Worm (Caenorhabditis elegans) whole organism, young adult: ENCODE data around the gene his-64.

Source experiments
- B0261.1 ChIP-seq: sonication (generic microtip); optimal IDR thresholded peaks from 2 replicates; lab custom pipeline; 2016; ENCODE audit warnings: mild to moderate bottlenecking, missing genetic modification characterization, moderate library complexity, missing compliant biosample characterization
- F39B2.1 ChIP-seq: fragments of 200-800 bp; sonication (Bioruptor generic); IDR thresholded peaks from 2 replicates; pipeline ENCODE4 v1.3.6; 2022; ENCODE audit warnings: missing genetic modification reagents, missing genetic modification characterization, missing compliant biosample characterization
- F55B11.4 ChIP-seq: sonication (generic microtip); optimal IDR thresholded peaks from 2 replicates; lab custom pipeline; 2016; ENCODE audit warnings: missing compliant biosample characterization, missing genetic modification characterization, borderline replicate concordance; ENCODE audit not compliant: insufficient read depth
- T07F8.4 ChIP-seq: sonication (generic microtip); optimal IDR thresholded peaks from 2 replicates; lab custom pipeline; 2016; ENCODE audit warnings: mild to moderate bottlenecking, missing genetic modification characterization, moderate library complexity, missing compliant biosample characterization
- Y53G8AR.9 ChIP-seq: fragments of 200-800 bp; sonication (Bioruptor generic); conservative IDR thresholded peaks from 2 replicates; pipeline ENCODE4 v1.3.6; 2022; ENCODE audit warnings: missing genetic modification reagents, missing genetic modification characterization, missing compliant biosample characterization
- Y95B8A.8 ChIP-seq: fragments of 200-800 bp; sonication (Bioruptor generic); IDR thresholded peaks from 2 replicates; pipeline ENCODE4 v1.3.6; 2022; ENCODE audit warnings: missing genetic modification reagents, missing genetic modification characterization, missing compliant biosample characterization
- akir-1 ChIP-seq: fragments of 200-800 bp; sonication (Bioruptor generic); optimal IDR thresholded peaks from 2 replicates; lab custom pipeline; 2018; ENCODE audit warnings: mild to moderate bottlenecking, missing genetic modification characterization, moderate library complexity, missing compliant biosample characterization
- attf-5 ChIP-seq: fragments of 200-800 bp; sonication (Bioruptor generic); optimal IDR thresholded peaks from 2 replicates; lab custom pipeline; 2018; ENCODE audit warnings: mild to moderate bottlenecking, missing genetic modification characterization, missing compliant biosample characterization
- cebp-1 ChIP-seq, 2 experiments: fragments of 200-800 bp in 1 of 2; sonication (Bioruptor generic) in 1 of 2; sonication (generic microtip) in 1 of 2; IDR thresholded peaks in 1 of 2; optimal IDR thresholded peaks in 1 of 2; 2 replicates each; pipeline versions ENCODE4 v1.3.6 to Lab custom; 2017 to 2022; ENCODE audit warnings: missing compliant biosample characterization in 2 of 2, missing genetic modification characterization in 2 of 2, mild to moderate bottlenecking in 1 of 2, missing genetic modification reagents in 1 of 2, moderate library complexity in 1 of 2
- ceh-100 ChIP-seq: fragments of 200-800 bp; sonication (Bioruptor generic); IDR thresholded peaks from 2 replicates; pipeline ENCODE4 v1.3.6; 2022; ENCODE audit warnings: missing genetic modification reagents, missing genetic modification characterization, missing compliant biosample characterization
- ceh-79 ChIP-seq: sonication (generic microtip); optimal IDR thresholded peaks from 2 replicates; lab custom pipeline; 2017; ENCODE audit warnings: mild to moderate bottlenecking, missing genetic modification characterization, missing compliant biosample characterization
- dox-1 ChIP-seq: fragments of 200-800 bp; sonication (Bioruptor generic); IDR thresholded peaks from 2 replicates; pipeline ENCODE4 v1.3.6; 2022; ENCODE audit warnings: missing genetic modification reagents, missing genetic modification characterization, missing compliant biosample characterization
- dpl-1 ChIP-seq: fragments of 150-350 bp; optimal IDR thresholded peaks from 2 replicates; lab custom pipeline; 2014; ENCODE audit warnings: missing biosample characterization, missing genetic modification reagents, missing genetic modification characterization
- efl-1 ChIP-seq: fragments of 150-350 bp; optimal IDR thresholded peaks from 2 replicates; lab custom pipeline; 2014; ENCODE audit warnings: missing biosample characterization, missing genetic modification reagents, missing genetic modification characterization
- egl-18 ChIP-seq: fragments of 200-800 bp; sonication (Bioruptor generic); IDR thresholded peaks from 2 replicates; pipeline ENCODE4 v1.3.6; 2022; ENCODE audit warnings: missing genetic modification reagents, missing genetic modification characterization, missing compliant biosample characterization
- ekl-4 ChIP-seq: fragments of 200-800 bp; sonication (Bioruptor generic); IDR thresholded peaks from 2 replicates; pipeline ENCODE4 v1.3.6; 2022; ENCODE audit warnings: missing genetic modification reagents, missing genetic modification characterization, missing compliant biosample characterization
- ets-4 ChIP-seq: fragments of 200-800 bp; sonication (Bioruptor generic); optimal IDR thresholded peaks from 2 replicates; lab custom pipeline; 2018; ENCODE audit warnings: mild to moderate bottlenecking, missing genetic modification characterization, missing compliant biosample characterization
- fkh-3 ChIP-seq: sonication (generic microtip); optimal IDR thresholded peaks from 2 replicates; lab custom pipeline; 2016; ENCODE audit warnings: mild to moderate bottlenecking, missing genetic modification characterization, missing compliant biosample characterization
- hlh-26 ChIP-seq: fragments of 200-800 bp; sonication (Bioruptor generic); conservative IDR thresholded peaks from 2 replicates; pipeline ENCODE4 v1.3.6; 2022; ENCODE audit warnings: missing genetic modification reagents, missing genetic modification characterization, missing compliant biosample characterization
- hmg-1.2 ChIP-seq: fragments of 200-800 bp; sonication (Bioruptor generic); IDR thresholded peaks from 2 replicates; pipeline ENCODE4 v1.3.6; 2022; ENCODE audit warnings: missing genetic modification reagents, missing genetic modification characterization, missing compliant biosample characterization
- hrde-1 ChIP-seq: sonication (generic microtip); optimal IDR thresholded peaks from 2 replicates; lab custom pipeline; 2016; ENCODE audit warnings: missing genetic modification characterization, mild to moderate bottlenecking, missing compliant biosample characterization, moderate library complexity, missing genotype, missing genetic modification reagents, borderline replicate concordance
- lag-1 ChIP-seq: fragments of 200-800 bp; sonication (Bioruptor generic); IDR thresholded peaks from 2 replicates; pipeline ENCODE4 v1.3.6; 2022; ENCODE audit warnings: missing genetic modification reagents, missing genetic modification characterization, missing compliant biosample characterization
- let-607 ChIP-seq, 2 experiments: fragments of 200-800 bp in 1 of 2; sonication (Bioruptor generic) in 1 of 2; sonication (generic microtip) in 1 of 2; optimal IDR thresholded peaks; 2 replicates each; lab custom pipeline; 2016 to 2018; ENCODE audit warnings: mild to moderate bottlenecking in 2 of 2, missing compliant biosample characterization in 2 of 2, missing genetic modification characterization in 2 of 2, moderate library complexity in 2 of 2, missing genotype in 1 of 2
- mcd-1 ChIP-seq: fragments of 200-800 bp; sonication (Bioruptor generic); IDR thresholded peaks from 2 replicates; pipeline ENCODE4 v1.3.6; 2022; ENCODE audit warnings: missing genetic modification reagents, missing genetic modification characterization, missing compliant biosample characterization
- mes-4 ChIP-seq: sonication (generic microtip); optimal IDR thresholded peaks from 2 replicates; lab custom pipeline; 2016; ENCODE audit warnings: missing genotype, missing genetic modification characterization, missing compliant biosample characterization
- nhr-80 ChIP-seq: sonication (generic microtip); optimal IDR thresholded peaks from 2 replicates; lab custom pipeline; 2016; ENCODE audit warnings: missing genetic modification characterization, missing compliant biosample characterization
- rpc-1 ChIP-seq, 2 experiments: fragments of 150-350 bp in 1 of 2; sonication (generic microtip) in 1 of 2; optimal IDR thresholded peaks; 2 replicates each; lab custom pipeline; 2014 to 2018; ENCODE audit warnings: missing biosample characterization in 1 of 2, missing genetic modification characterization in 1 of 2, missing genetic modification reagents in 1 of 2, missing genotype in 1 of 2
- sea-2 ChIP-seq: fragments of 200-800 bp; sonication (Bioruptor generic); IDR thresholded peaks from 2 replicates; pipeline ENCODE4 v1.3.6; 2022; ENCODE audit warnings: missing genetic modification characterization, missing compliant biosample characterization
- tbp1 ChIP-seq: fragments of 200-800 bp; sonication (Bioruptor generic); optimal IDR thresholded peaks from 2 replicates; lab custom pipeline; 2018; ENCODE audit warnings: mild to moderate bottlenecking, missing genetic modification characterization, missing compliant biosample characterization
- zim-3 ChIP-seq: sonication (generic microtip); optimal IDR thresholded peaks from 2 replicates; lab custom pipeline; 2017; ENCODE audit warnings: mild to moderate bottlenecking, missing genetic modification characterization, moderate library complexity, missing compliant biosample characterization
- ztf-18 ChIP-seq: sonication (generic microtip); optimal IDR thresholded peaks from 2 replicates; lab custom pipeline; 2016; ENCODE audit warnings: missing genotype, mild to moderate bottlenecking, missing genetic modification characterization, missing compliant biosample characterization

The his-64 gene

ce11 chrIV:11359769-11360168 lies 47.1 kb upstream of the his-64 start, which contains the start of gene klp-12:
Gene klp-12, minus strand, starts transcription at chrIV:11359869.
- no peak for TF ChIP-seq hrde-1 (tag; lab: Kevin White, UChicago)
- no peak for TF ChIP-seq ceh-79 (tag; lab: Kevin White, UChicago)
- TF ChIP-seq tbp1 (GFP tag; lab: Kevin White, UChicago): no peak
- no peak for TF ChIP-seq hlh-26 (GFP tag; lab: Robert Waterston, UW)
- TF ChIP-seq nhr-80: no peak
- TF ChIP-seq ekl-4: no peak
- TF ChIP-seq efl-1: no peak
- TF ChIP-seq sea-2: no peak

ce11 chrIV:11361409-11361808 lies 45.5 kb upstream of the his-64 start, which contains the start of gene T01G1.4:
Gene T01G1.4, minus strand, starts transcription at chrIV:11361509.
- TF ChIP-seq ets-4 (no peak), egl-18 (GFP tag; lab: Robert Waterston, UW) (no peak), dox-1 (GFP tag; lab: Robert Waterston, UW) (no peak), akir-1 (no peak)

DNA sequence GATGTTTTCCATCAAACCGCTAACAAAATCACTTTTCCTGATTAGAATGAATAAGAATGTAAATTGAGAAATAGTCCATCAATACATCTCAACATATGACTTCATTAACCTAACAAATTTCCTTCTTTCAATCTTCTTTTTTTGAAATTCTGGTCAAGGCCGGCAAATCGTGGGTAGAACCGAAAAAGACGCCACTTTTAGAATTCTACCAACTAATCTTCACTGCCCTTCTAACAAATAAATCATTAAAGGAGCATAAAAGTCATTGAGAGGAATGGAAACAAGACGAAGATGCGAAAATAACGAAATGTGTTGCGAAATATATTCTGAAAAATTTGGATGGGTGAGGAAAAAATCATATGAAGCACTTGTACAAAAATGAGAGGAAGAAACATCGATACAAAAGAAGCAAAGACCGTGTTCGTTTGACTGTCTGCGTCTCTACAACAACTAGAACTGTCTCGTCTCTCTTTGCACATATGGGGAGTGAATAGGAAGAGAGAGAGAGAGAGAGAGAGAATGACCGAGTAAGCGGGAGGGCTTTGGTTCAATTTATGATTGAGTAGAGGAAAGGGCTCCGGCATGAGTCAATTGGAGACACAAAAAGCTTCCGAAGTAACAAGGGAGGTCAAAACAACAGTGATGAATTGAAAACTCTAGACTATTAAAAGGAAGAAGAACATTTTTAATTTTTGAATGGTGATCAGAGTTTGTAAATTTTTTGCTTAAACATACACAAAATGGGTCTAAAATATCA lies 42.9 kb upstream of the his-64 start:
- TF ChIP-seq dox-1 (GFP tag; lab: Robert Waterston, UW) (no peak), T07F8.4 (tag; lab: Kevin White, UChicago) (no peak), F39B2.1 (no peak), cebp-1 (GFP tag; IDR thresholded peaks at IDR 0.05; lab: Robert Waterston, UW) (peak; percentile 90), cebp-1 (tag; optimal IDR thresholded peaks at IDR 0.05; lab: Kevin White, UChicago) (peak; percentile 96), ceh-100 (GFP tag; lab: Robert Waterston, UW) (no peak), attf-5 (GFP tag; lab: Kevin White, UChicago) (peak; percentile 28), ztf-18 (no peak), dpl-1 (no peak), mes-4 (no peak), ets-4 (no peak), hmg-1.2 (GFP tag; lab: Robert Waterston, UW) (peak; percentile 87), F55B11.4 (tag; lab: Kevin White, UChicago) (no peak), Y95B8A.8 (no peak), zim-3 (tag; lab: Kevin White, UChicago) (no peak), nhr-80 (peak; percentile 45), lag-1 (GFP tag; lab: Robert Waterston, UW) (no peak), ekl-4 (no peak), fkh-3 (no peak)
- TF ChIP-seq, all 124 proteins: peak for 4

DNA sequence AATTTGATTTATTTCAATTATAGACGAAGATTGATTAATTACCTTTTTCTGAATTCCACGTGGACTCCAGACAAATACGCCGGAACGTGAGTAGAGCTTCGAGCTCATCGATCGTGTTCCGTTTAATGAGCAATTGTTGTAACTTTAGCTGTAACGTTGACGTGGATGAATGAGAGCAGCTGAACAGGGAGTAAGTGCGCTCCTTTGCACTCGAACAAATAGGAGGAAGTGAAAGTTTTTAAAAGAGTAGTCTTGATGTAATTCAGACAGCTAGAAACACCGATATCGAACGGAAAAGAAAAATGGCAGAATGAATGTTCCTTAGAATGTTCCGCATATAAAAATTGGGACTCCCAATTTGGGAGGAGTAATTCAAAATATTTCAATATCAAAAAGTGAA lies 35.3 kb upstream of the his-64 start, which contains the start of gene sec-31:
sec-31 (minus strand) TSS at position 148 of the 400 bp plus-strand sequence.
- no peak for TF ChIP-seq zim-3 (tag; lab: Kevin White, UChicago)
- TF ChIP-seq mcd-1 (GFP tag; lab: Robert Waterston, UW): peak; percentile 37
- peak in 1 of 2 experiments; percentile 29 for TF ChIP-seq let-607 (tag; optimal IDR thresholded peaks at IDR 0.05; lab: Kevin White, UChicago)
- TF ChIP-seq B0261.1: no peak
- TF ChIP-seq Y53G8AR.9: no peak
- no peak for TF ChIP-seq rpc-1 (optimal IDR thresholded peaks at IDR 0.05; lab: Kevin White, UChicago)
- TF ChIP-seq rpc-1 (tag; optimal IDR thresholded peaks at IDR 0.05; lab: Kevin White, UChicago): no peak
